Worm (Caenorhabditis elegans) whole organism, early embryonic: ENCODE measurements around the gene ints-6.

Source experiments
- B0310.2 ChIP-seq: sonication (generic microtip); optimal IDR thresholded peaks from 2 replicates; lab custom pipeline; 2016; ENCODE audit warnings: mild to moderate bottlenecking, missing genetic modification characterization, missing compliant biosample characterization
- F13C5.2 ChIP-seq: sonication (generic microtip); optimal IDR thresholded peaks from 2 replicates; lab custom pipeline; 2017; ENCODE audit warnings: mild to moderate bottlenecking, missing genetic modification characterization, inconsistent platforms, missing compliant biosample characterization
- aly-1 ChIP-seq: sonication (generic microtip); optimal IDR thresholded peaks from 2 replicates; lab custom pipeline; 2016; ENCODE audit warnings: missing genetic modification characterization, missing compliant biosample characterization
- ama-1 ChIP-seq: fragments of 150-350 bp; optimal IDR thresholded peaks from 2 replicates; lab custom pipeline; 2014
- ceh-13 ChIP-seq: fragments of 200-800 bp; sonication (Bioruptor generic); optimal IDR thresholded peaks from 2 replicates; lab custom pipeline; 2018; ENCODE audit warnings: mild to moderate bottlenecking, missing genetic modification characterization, missing compliant biosample characterization
- ceh-36 ChIP-seq: sonication (generic microtip); optimal IDR thresholded peaks from 2 replicates; lab custom pipeline; 2016; ENCODE audit warnings: missing genetic modification characterization, inconsistent platforms, missing compliant biosample characterization
- ets-7 ChIP-seq: sonication (generic microtip); optimal IDR thresholded peaks from 2 replicates; lab custom pipeline; 2016; ENCODE audit warnings: missing genotype, missing genetic modification characterization, missing compliant biosample characterization
- flt-1 ChIP-seq: fragments of 200-800 bp; sonication (Bioruptor generic); IDR thresholded peaks from 2 replicates; pipeline ENCODE4 v1.3.6; 2022; ENCODE audit warnings: missing genetic modification characterization, missing compliant biosample characterization
- hmg-4 ChIP-seq: fragments of 200-800 bp; sonication (Bioruptor generic); optimal IDR thresholded peaks from 2 replicates; lab custom pipeline; 2018; ENCODE audit warnings: mild to moderate bottlenecking, missing genetic modification characterization, missing compliant biosample characterization
- hnd-1 ChIP-seq: sonication (generic microtip); optimal IDR thresholded peaks from 2 replicates; lab custom pipeline; 2016; ENCODE audit warnings: missing genetic modification characterization, missing compliant biosample characterization
- pes-1 ChIP-seq: fragments of 200-800 bp; sonication (Bioruptor generic); IDR thresholded peaks from 2 replicates; pipeline ENCODE4 v1.3.6; 2022; ENCODE audit warnings: missing genetic modification reagents, missing genetic modification characterization, missing compliant biosample characterization
- scrt-1 ChIP-seq: fragments of 200-800 bp; sonication (Bioruptor generic); IDR thresholded peaks from 2 replicates; pipeline ENCODE4 v1.3.6; 2022; ENCODE audit warnings: missing genetic modification characterization, missing compliant biosample characterization
- tbx-11 ChIP-seq: fragments of 200-800 bp; sonication (Bioruptor generic); IDR thresholded peaks from 2 replicates; pipeline ENCODE4 v1.3.6; 2022; ENCODE audit warnings: missing genetic modification characterization, missing compliant biosample characterization

ce11 chrIV:8708046-8708445, 16.5 kb downstream of the ints-6 start:
- TF ChIP-seq F13C5.2 (tag; lab: Kevin White, UChicago) (no peak), ceh-13 (no peak), hmg-4 (GFP tag; lab: Kevin White, UChicago) (no peak), ama-1 (lab: Kevin White, UChicago) (no peak), ets-7 (tag; lab: Kevin White, UChicago) (no peak), ceh-36 (tag; lab: Kevin White, UChicago) (no peak), hnd-1 (tag; lab: Kevin White, UChicago) (no peak), B0310.2 (tag; lab: Kevin White, UChicago) (no peak), pes-1 (no peak), aly-1 (tag; lab: Kevin White, UChicago) (no peak), flt-1 (GFP tag; lab: Robert Waterston, UW) (no peak), scrt-1 (GFP tag; lab: Robert Waterston, UW) (no peak), tbx-11 (no peak)
